Worm (Caenorhabditis elegans) whole organism, L3 larva: Measurements from ENCODE around the gene K08D8.3.

ENCODE experiments used
- ZK546.5 ChIP-seq: sonication (generic microtip); optimal IDR thresholded peaks from 2 replicates; lab custom pipeline; 2017; ENCODE audit warnings: missing biosample characterization, missing genetic modification characterization
- elt-2 ChIP-seq: sonication (generic microtip); optimal IDR thresholded peaks from 2 replicates; lab custom pipeline; 2016; ENCODE audit warnings: missing genetic modification reagents, mild to moderate bottlenecking, missing genetic modification characterization, missing compliant biosample characterization
- elt-3 ChIP-seq, 3 experiments: fragments of 150-350 bp in 1 of 3; sonication (generic microtip) in 2 of 3; optimal IDR thresholded peaks; 2 replicates in 2 of 3; 4 replicates in 1 of 3; lab custom pipeline; 2014 to 2017; ENCODE audit warnings: missing biosample characterization in 3 of 3, missing genetic modification characterization in 3 of 3
- nhr-12 ChIP-seq: fragments of 150-350 bp; optimal IDR thresholded peaks from 2 replicates; lab custom pipeline; 2014; ENCODE audit warnings: missing biosample characterization, missing genetic modification characterization
- pha-4 ChIP-seq: fragments of 150-350 bp; optimal IDR thresholded peaks from 2 replicates; lab custom pipeline; 2014; ENCODE audit warnings: missing biosample characterization, missing genetic modification reagents, missing genetic modification characterization
- pqm-1 ChIP-seq: fragments of 150-350 bp; optimal IDR thresholded peaks from 2 replicates; lab custom pipeline; 2017; ENCODE audit warnings: missing biosample characterization, missing genetic modification characterization, inconsistent platforms
- skn-1 ChIP-seq: fragments of 150-350 bp; optimal IDR thresholded peaks from 2 replicates; lab custom pipeline; 2014; ENCODE audit warnings: missing biosample characterization, missing genetic modification characterization
- snpc-4 ChIP-seq: fragments of 150-350 bp; optimal IDR thresholded peaks from 2 replicates; lab custom pipeline; 2014; ENCODE audit warnings: missing biosample characterization, missing genetic modification characterization
- unc-62 ChIP-seq: fragments of 150-350 bp; sonication (generic microtip); optimal IDR thresholded peaks from 4 replicates; lab custom pipeline; 2014; ENCODE audit warnings: missing biosample characterization, missing genetic modification reagents, missing genetic modification characterization
- ztf-4 ChIP-seq: fragments of 150-350 bp; optimal IDR thresholded peaks from 2 replicates; lab custom pipeline; 2014; ENCODE audit warnings: missing biosample characterization, missing genetic modification characterization

DNA sequence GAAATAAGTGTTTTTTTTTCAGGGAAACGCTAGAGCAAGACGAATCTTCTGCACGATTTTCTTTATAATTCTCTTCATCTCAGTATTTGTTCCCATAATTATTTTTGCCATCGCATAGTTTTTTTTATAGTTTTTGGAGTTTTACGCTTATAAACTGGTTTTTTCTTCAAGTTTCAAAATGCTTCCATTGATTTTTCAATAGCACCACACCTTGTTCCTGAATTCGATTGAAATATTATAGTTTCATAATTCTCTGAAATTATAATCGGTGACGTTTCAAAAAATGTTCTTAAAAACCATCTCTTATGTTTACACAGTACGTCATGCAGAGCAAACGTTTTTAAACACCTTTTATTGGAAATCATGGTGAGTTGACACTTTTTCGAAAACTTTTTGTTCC is 13.3 kb downstream of the K08D8.3 start, which contains the start of gene K08D8.12:
- TF ChIP-seq skn-1 (no peak), pqm-1 (tag; lab: Kevin White, UChicago) (no peak), ZK546.5 (no peak), elt-2 (tag; lab: Kevin White, UChicago) (no peak), unc-62 (no peak), elt-3 (tag; optimal IDR thresholded peaks at IDR 0.05; lab: Kevin White, UChicago) (no peak), snpc-4 (tag; lab: Kevin White, UChicago) (no peak), nhr-12 (no peak), pha-4 (tag; lab: Kevin White, UChicago) (no peak), ztf-4 (tag; lab: Kevin White, UChicago) (no peak)
